Worm (Caenorhabditis elegans) whole organism, L3 larva: ENCODE results near the gene Y69A2AR.31.

Experiments used
- ceh-82 ChIP-seq: fragments of 150-350 bp; optimal IDR thresholded peaks from 2 replicates; lab custom pipeline; 2014; ENCODE audit warnings: missing biosample characterization, missing genetic modification characterization
- nhr-77 ChIP-seq: fragments of 150-350 bp; optimal IDR thresholded peaks from 2 replicates; lab custom pipeline; 2014; ENCODE audit warnings: missing biosample characterization, missing genetic modification characterization
- unc-62 ChIP-seq: fragments of 150-350 bp; sonication (generic microtip); optimal IDR thresholded peaks from 4 replicates; lab custom pipeline; 2014; ENCODE audit warnings: missing biosample characterization, missing genetic modification reagents, missing genetic modification characterization

- TF ChIP-seq ceh-82 (tag; lab: Kevin White, UChicago) (no peak), unc-62 (GFP tag; lab: Kevin White, UChicago) (no peak), nhr-77 (no peak)
Observed at ce11 chrIV:2657307-2657706, 6.5 kb downstream of the Y69A2AR.31 start.
